Worm (Caenorhabditis elegans): ENCODE data around the gene srab-22.
"Not testable (repeated sequence)": the region's sequence is repeated elsewhere in the genome, so short reads cannot be mapped to it uniquely, and the experiment has no call there.

Gene srab-22

ce11 chrV:3426076-3426475, at the start of gene srab-22:
Gene srab-22, plus strand, starts transcription at chrV:3426376.
- no peak for TF ChIP-seq unc-62 (GFP tag; optimal IDR thresholded peaks at IDR 0.05)

ce11 chrV:3376973-3377372, 49.2 kb upstream of the srab-22 start, which contains the start of gene srbc-2:
Gene srbc-2, minus strand, starts transcription at chrV:3377073.
- no peak for TF ChIP-seq unc-62 (GFP tag; optimal IDR thresholded peaks at IDR 0.05)

DNA sequence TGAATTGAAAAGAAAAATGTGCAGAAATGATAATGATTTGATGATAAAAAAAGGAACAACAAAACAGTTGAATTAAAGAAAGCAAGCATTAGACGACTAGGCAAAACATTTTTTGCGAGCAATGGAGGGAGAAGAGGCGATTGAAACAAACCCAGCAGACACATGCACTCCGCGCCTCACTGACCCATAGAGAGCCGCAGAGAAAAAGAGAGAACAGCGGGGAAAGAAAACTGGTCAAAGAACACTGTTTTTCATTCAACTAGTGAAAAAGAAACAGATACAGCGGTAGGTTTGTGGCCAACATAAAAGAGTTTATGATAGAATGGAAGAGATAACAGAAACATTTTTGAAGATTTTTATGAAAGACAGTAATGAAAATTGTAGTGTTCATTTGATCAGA, 37.9 kb upstream of the srab-22 start:
- no peak for TF ChIP-seq unc-62 (GFP tag; optimal IDR thresholded peaks at IDR 0.05)

DNA sequence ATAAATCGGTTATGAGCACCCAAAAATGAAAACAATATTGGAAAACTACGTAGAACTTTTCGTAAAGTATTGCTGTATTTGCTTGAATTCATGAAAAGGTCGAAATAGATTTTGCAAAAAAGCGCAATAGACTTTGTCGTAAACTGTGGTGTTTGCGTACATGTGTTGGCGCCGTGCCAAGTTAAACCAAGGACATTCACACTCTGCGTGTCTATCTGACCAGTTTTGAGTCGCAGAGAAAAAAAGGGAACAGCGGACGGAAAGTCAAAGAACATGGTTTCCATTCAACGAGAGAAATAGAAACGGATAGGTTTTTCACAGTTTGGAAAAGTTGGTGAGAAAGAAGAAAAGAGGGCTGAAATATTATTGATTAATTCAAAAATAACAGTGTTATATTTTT, 35.2 kb upstream of the srab-22 start:
- no peak for TF ChIP-seq unc-62 (GFP tag; optimal IDR thresholded peaks at IDR 0.05)

ce11 chrV:3394065-3394464, 32.1 kb upstream of the srab-22 start:
- no peak for TF ChIP-seq unc-62 (GFP tag; optimal IDR thresholded peaks at IDR 0.05)

DNA sequence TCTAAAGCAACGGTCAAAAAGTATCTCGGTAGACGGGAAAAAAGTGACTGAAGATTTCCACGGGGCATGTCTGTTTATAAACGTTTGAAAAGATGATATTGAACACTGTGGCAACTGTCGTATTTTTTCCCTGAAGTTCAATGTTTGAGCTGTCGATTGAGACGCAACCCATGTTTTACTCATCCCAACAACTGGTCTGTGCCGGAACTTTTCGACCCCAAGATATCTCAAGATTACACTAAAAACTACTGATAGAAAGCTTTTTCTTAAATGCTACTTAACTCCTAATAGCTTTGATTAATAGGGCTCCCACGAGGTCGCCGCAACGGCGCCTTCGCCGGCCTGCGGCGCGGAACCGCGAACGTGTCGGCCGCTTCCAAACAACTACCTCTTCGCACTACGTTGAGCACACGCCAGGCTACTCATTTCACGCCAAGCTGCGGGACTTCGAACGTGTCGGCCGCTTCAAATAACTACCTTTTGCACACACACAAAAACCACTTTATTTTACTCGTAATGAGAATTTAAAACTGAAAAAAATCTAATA, 31.4 kb upstream of the srab-22 start, which contains the start of gene T20D4.15:
T20D4.15 (minus strand) TSS at position 51 of the 547 bp plus-strand sequence.
- TF ChIP-seq unc-62 (GFP tag; optimal IDR thresholded peaks at IDR 0.05) = no peak

DNA sequence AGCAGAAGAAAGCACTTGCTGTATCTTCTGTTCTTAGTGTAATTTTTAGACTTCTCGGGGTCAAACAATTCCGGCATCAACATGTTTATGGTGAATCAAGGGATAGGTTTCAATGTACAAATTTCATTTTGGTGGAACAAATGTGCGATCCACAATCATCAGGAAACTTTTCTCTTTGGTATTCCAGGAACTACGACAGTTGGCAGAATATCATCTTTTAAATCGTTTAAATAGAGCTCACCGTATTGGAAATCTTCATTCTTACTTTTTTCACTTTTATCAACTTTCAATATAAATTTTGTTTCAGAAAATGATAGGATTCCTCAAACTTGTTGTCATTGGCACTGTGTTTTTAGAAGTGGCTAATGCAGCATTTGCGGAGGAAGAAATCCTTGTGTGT, 29.4 kb upstream of the srab-22 start, which contains the start of gene T20D4.12:
T20D4.12 (plus strand) TSS at position 301 of the 400 bp plus-strand sequence.
- not testable (repeated sequence) for TF ChIP-seq unc-62 (GFP tag; optimal IDR thresholded peaks at IDR 0.05)

ce11 chrV:3398314-3398713, 27.9 kb upstream of the srab-22 start, which contains the start of gene T20D4.11:
Gene T20D4.11, plus strand, starts transcription at chrV:3398690.
- no peak for TF ChIP-seq unc-62 (GFP tag; optimal IDR thresholded peaks at IDR 0.05)

- not testable (repeated sequence) for TF ChIP-seq unc-62 (GFP tag; optimal IDR thresholded peaks at IDR 0.05)
Observed at ce11 chrV:3399952-3400351, 26.2 kb upstream of the srab-22 start, which contains the start of gene T20D4.10. Gene T20D4.10, plus strand, starts transcription at chrV:3400252.

DNA sequence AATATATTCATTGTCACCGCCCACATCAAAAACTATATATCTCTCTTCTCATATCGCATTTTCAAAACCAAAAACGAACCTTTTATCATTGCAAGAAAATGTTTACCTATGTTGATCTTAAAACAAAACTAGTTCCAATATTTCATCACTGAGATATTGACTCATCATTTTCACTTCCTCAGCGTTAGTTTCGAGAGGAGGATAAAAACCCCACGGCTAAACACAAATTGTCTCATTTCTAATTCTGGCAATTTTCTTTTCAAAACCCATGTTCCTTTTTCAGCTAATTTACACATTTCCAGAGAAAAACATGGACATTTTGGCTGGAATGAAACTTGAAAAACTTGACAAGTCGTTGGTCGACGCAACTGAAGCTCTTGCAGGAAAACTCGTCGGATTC, 17.6 kb upstream of the srab-22 start, which contains the start of gene T20D4.7:
T20D4.7 (plus strand) TSS at position 301 of the 400 bp plus-strand sequence.
- TF ChIP-seq unc-62 (GFP tag; optimal IDR thresholded peaks at IDR 0.05) = no peak

DNA sequence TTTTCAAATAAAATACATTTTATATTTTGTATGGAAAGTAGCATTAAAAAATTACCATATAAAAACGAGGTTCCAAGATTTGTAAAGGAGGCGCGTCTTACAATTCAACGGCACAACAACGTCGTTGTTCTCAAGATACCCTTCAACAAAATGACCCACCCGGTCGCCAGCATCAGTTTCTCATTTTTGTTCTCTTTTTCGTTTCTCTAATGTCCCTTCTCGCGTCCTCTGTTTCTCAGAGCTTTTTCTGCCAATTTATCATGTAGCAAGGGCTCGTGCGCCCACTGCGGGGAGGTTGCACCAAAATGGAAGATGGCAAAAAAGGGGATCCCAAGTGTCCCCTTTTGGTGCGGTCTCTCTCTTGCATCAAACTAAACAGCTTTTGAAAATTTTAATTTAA, 16.7 kb upstream of the srab-22 start:
- TF ChIP-seq unc-62 (GFP tag; optimal IDR thresholded peaks at IDR 0.05) = no peak

DNA sequence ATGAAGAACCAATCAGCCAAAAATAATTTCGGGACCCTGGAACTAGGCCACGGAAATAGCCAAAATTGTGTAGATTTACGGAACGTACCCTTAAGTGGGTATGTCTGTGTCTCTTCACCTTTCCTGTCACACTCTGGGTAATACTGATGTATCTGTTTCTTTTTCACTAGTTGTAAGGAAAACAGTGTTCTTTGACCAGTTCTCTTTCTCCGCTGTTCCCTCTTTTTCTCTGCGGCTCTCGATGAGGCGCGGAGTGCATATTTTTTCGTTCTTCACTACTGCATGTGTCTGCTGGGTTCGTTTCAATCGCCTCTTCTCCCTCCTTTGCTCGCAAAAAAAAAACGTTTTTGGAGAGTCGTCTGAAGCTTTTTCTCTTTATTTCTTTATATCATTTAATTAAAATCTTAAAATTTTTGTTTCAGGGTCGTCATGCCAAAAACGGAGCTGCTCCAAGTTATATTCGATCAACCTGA, 16.0 kb upstream of the srab-22 start, which contains the start of gene arrd-22:
arrd-22 (plus strand) TSS at position 423 of the 473 bp plus-strand sequence.
- no peak for TF ChIP-seq unc-62 (GFP tag; optimal IDR thresholded peaks at IDR 0.05)

ce11 chrV:3413010-3413409, 13.2 kb upstream of the srab-22 start, which contains the start of gene txt-11:
Gene txt-11, plus strand, starts transcription at chrV:3413310.
- no peak for TF ChIP-seq unc-62 (GFP tag; optimal IDR thresholded peaks at IDR 0.05)

ce11 chrV:3417928-3418327, 8.2 kb upstream of the srab-22 start, which contains the start of gene T20D4.3:
Gene T20D4.3, plus strand, starts transcription at chrV:3418228.
- no peak for TF ChIP-seq unc-62 (GFP tag; optimal IDR thresholded peaks at IDR 0.05)

ce11 chrV:3424341-3424740, 1.8 kb upstream of the srab-22 start, which contains the start of gene srab-21:
Gene srab-21, minus strand, starts transcription at chrV:3424441.
- no peak for TF ChIP-seq unc-62 (GFP tag; optimal IDR thresholded peaks at IDR 0.05)

ce11 chrV:3428697-3429096, 2.5 kb downstream of the srab-22 start, which contains the start of gene srab-20:
Gene srab-20, plus strand, starts transcription at chrV:3428997.
- TF ChIP-seq unc-62 (GFP tag; optimal IDR thresholded peaks at IDR 0.05) = no peak

DNA sequence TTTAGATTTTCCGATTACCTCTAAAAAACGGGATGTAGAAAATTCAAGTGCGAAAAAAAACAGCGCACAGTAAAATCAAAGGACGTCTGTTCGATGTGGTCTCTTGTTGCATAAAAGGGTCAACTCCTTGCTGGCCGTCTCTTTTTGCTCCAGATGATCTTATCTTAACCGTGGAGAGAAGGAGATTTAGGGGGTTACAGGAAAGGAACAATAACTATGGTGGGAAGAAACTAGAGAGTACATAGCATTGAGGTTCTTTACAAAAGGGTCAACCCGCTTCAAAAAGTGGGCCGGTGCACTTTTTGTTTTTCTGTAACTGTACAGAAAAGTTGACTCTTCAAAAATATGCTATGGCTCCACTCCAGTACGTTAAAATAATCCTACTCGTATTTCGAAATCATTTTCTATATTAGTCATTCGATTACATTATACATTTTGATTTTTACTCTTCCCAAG, 5.4 kb downstream of the srab-22 start, which contains the start of the genes T20D4.19 and srj-9:
T20D4.19 (minus strand) TSS at position 101 of the 456 bp plus-strand sequence.
srj-9 (plus strand) TSS at position 406 of the 456 bp plus-strand sequence.
- TF ChIP-seq unc-62 (GFP tag; optimal IDR thresholded peaks at IDR 0.05) = no peak

Measured in whole organism, dauer.